Worm (Caenorhabditis elegans) whole organism, L1 larva: ENCODE measurements around the gene Y37E11B.2.

ENCODE experiments used
- C16A3.4 ChIP-seq: fragments of 150-350 bp; optimal IDR thresholded peaks from 2 replicates; lab custom pipeline; 2014; ENCODE audit warnings: missing biosample characterization, missing genetic modification characterization
- C34B4.2 ChIP-seq: sonication (generic microtip); optimal IDR thresholded peaks from 2 replicates; lab custom pipeline; 2017; ENCODE audit warnings: mild to moderate bottlenecking, missing genetic modification characterization, missing compliant biosample characterization
- F16B12.6 ChIP-seq: fragments of 150-350 bp; optimal IDR thresholded peaks from 2 replicates; lab custom pipeline; 2014; ENCODE audit warnings: missing biosample characterization, missing genetic modification characterization
- Y116A8C.19 ChIP-seq: sonication (generic microtip); optimal IDR thresholded peaks from 2 replicates; lab custom pipeline; 2016; ENCODE audit warnings: missing compliant biosample characterization, missing genetic modification characterization, borderline replicate concordance
- aly-2 ChIP-seq: fragments of 150-350 bp; optimal IDR thresholded peaks from 2 replicates; lab custom pipeline; 2014; ENCODE audit warnings: missing biosample characterization, missing genetic modification characterization
- blmp-1 ChIP-seq: fragments of 150-350 bp; optimal IDR thresholded peaks from 2 replicates; lab custom pipeline; 2014; ENCODE audit warnings: missing biosample characterization, missing genetic modification characterization
- ceh-8 ChIP-seq: fragments of 200-800 bp; sonication (Bioruptor generic); optimal IDR thresholded peaks from 2 replicates; lab custom pipeline; 2018; ENCODE audit warnings: mild to moderate bottlenecking, missing genetic modification characterization, moderate library complexity, missing compliant biosample characterization
- dpl-1 ChIP-seq, 3 experiments: fragments of 150-350 bp in 2 of 3; sonication (generic microtip) in 1 of 3; optimal IDR thresholded peaks; 2 replicates each; lab custom pipeline; 2014 to 2017; ENCODE audit warnings: missing biosample characterization in 3 of 3, missing genetic modification characterization in 3 of 3, missing genetic modification reagents in 3 of 3
- dsc-1 ChIP-seq: sonication (generic microtip); optimal IDR thresholded peaks from 2 replicates; lab custom pipeline; 2016; ENCODE audit warnings: mild to moderate bottlenecking, missing genetic modification characterization, missing compliant biosample characterization
- efl-1 ChIP-seq, 4 experiments: fragments of 150-350 bp; optimal IDR thresholded peaks in 3 of 4; peaks in 1 of 4; 1 replicate in 1 of 4; 2 replicates in 3 of 4; lab custom pipeline; 2014; ENCODE audit warnings: missing biosample characterization in 2 of 4, missing genetic modification characterization in 2 of 4, missing genetic modification reagents in 2 of 4
- egl-27 ChIP-seq, 2 experiments: fragments of 150-350 bp in 1 of 2; sonication (generic microtip); optimal IDR thresholded peaks; 3 replicates each; lab custom pipeline; 2017 to 2018; ENCODE audit warnings: missing biosample characterization in 2 of 2, missing genetic modification characterization in 2 of 2, missing genetic modification reagents in 2 of 2
- elt-2 ChIP-seq: sonication (generic microtip); optimal IDR thresholded peaks from 2 replicates; lab custom pipeline; 2016; ENCODE audit warnings: missing genetic modification characterization, mild to moderate bottlenecking, inconsistent platforms, missing compliant biosample characterization, missing genetic modification reagents
- elt-3 ChIP-seq, 6 experiments: fragments of 150-350 bp in 1 of 6; sonication (generic microtip); optimal IDR thresholded peaks; 2 replicates each; lab custom pipeline; 2017 to 2018; ENCODE audit warnings: missing biosample characterization in 6 of 6, missing genetic modification characterization in 6 of 6, inconsistent platforms in 1 of 6
- ets-5 ChIP-seq: fragments of 200-800 bp; sonication (Bioruptor generic); IDR thresholded peaks from 2 replicates; pipeline ENCODE4 v1.3.6; 2022; ENCODE audit warnings: missing genetic modification characterization, missing compliant biosample characterization
- fkh-10 ChIP-seq: sonication (generic microtip); optimal IDR thresholded peaks from 2 replicates; lab custom pipeline; 2017; ENCODE audit warnings: missing biosample characterization, missing genetic modification reagents, missing genetic modification characterization
- fkh-8 ChIP-seq: sonication (generic microtip); optimal IDR thresholded peaks from 2 replicates; lab custom pipeline; 2016; ENCODE audit warnings: mild to moderate bottlenecking, missing genetic modification characterization, missing compliant biosample characterization
- lin-35 ChIP-seq, 2 experiments: fragments of 150-350 bp; optimal IDR thresholded peaks; 2 replicates each; lab custom pipeline; 2014; ENCODE audit warnings: missing biosample characterization in 2 of 2, missing genetic modification characterization in 2 of 2, missing genetic modification reagents in 2 of 2
- lsy-2 ChIP-seq, 2 experiments: fragments of 150-350 bp; optimal IDR thresholded peaks; 2 replicates each; lab custom pipeline; 2014; ENCODE audit warnings: missing biosample characterization in 2 of 2, missing genetic modification characterization in 2 of 2
- mdl-1 ChIP-seq, 2 experiments: fragments of 150-350 bp; optimal IDR thresholded peaks; 2 replicates each; lab custom pipeline; 2014 to 2017; ENCODE audit warnings: missing biosample characterization in 2 of 2, missing genetic modification characterization in 2 of 2, inconsistent platforms in 1 of 2
- mep-1 ChIP-seq: fragments of 150-350 bp; optimal IDR thresholded peaks from 2 replicates; lab custom pipeline; 2014; ENCODE audit warnings: missing biosample characterization, missing genetic modification characterization
- nhr-12 ChIP-seq: sonication (generic microtip); optimal IDR thresholded peaks from 2 replicates; lab custom pipeline; 2017; ENCODE audit warnings: missing biosample characterization, missing genetic modification characterization
- nhr-20 ChIP-seq: sonication (generic microtip); optimal IDR thresholded peaks from 2 replicates; lab custom pipeline; 2016; ENCODE audit warnings: mild to moderate bottlenecking, missing genetic modification characterization, missing compliant biosample characterization
- nhr-237 ChIP-seq: fragments of 150-350 bp; optimal IDR thresholded peaks from 2 replicates; lab custom pipeline; 2014; ENCODE audit warnings: missing biosample characterization, missing genetic modification characterization
- nhr-28 ChIP-seq: fragments of 150-350 bp; optimal IDR thresholded peaks from 2 replicates; lab custom pipeline; 2014; ENCODE audit warnings: missing biosample characterization, missing genetic modification characterization
- nhr-47 ChIP-seq: sonication (generic microtip); optimal IDR thresholded peaks from 2 replicates; lab custom pipeline; 2016; ENCODE audit warnings: mild to moderate bottlenecking, missing genetic modification characterization, moderate library complexity, missing compliant biosample characterization
- nhr-84 ChIP-seq: sonication (generic microtip); optimal IDR thresholded peaks from 2 replicates; lab custom pipeline; 2017; ENCODE audit warnings: missing biosample characterization, missing genetic modification characterization
- nhr-85 ChIP-seq: sonication (generic microtip); peaks from one replicate; lab custom pipeline; 2016; ENCODE audit warnings: missing genetic modification characterization, inconsistent platforms, missing compliant biosample characterization
- pag-3 ChIP-seq: sonication (generic microtip); optimal IDR thresholded peaks from 2 replicates; lab custom pipeline; 2017; ENCODE audit warnings: missing genetic modification characterization, mild to moderate bottlenecking, missing compliant biosample characterization, antibody characterized with exemption, borderline replicate concordance; ENCODE audit not compliant: insufficient read depth
- pax-3 ChIP-seq: fragments of 200-800 bp; sonication (Bioruptor generic); optimal IDR thresholded peaks from 2 replicates; lab custom pipeline; 2018; ENCODE audit warnings: mild to moderate bottlenecking, missing genetic modification characterization, moderate library complexity, missing compliant biosample characterization
- pqm-1 ChIP-seq: sonication (generic microtip); optimal IDR thresholded peaks from 3 replicates; lab custom pipeline; 2017; ENCODE audit warnings: missing biosample characterization, missing genetic modification characterization
- snu-23 ChIP-seq: sonication (generic microtip); optimal IDR thresholded peaks from 2 replicates; lab custom pipeline; 2016; ENCODE audit warnings: missing genetic modification characterization, missing compliant biosample characterization
- sptf-1 ChIP-seq: fragments of 150-350 bp; optimal IDR thresholded peaks from 2 replicates; lab custom pipeline; 2014; ENCODE audit warnings: missing biosample characterization, missing genetic modification characterization
- tlp-1 ChIP-seq: fragments of 150-350 bp; optimal IDR thresholded peaks from 2 replicates; lab custom pipeline; 2014; ENCODE audit warnings: missing biosample characterization, missing genetic modification characterization
- unc-30 ChIP-seq: sonication (generic microtip); optimal IDR thresholded peaks from 2 replicates; lab custom pipeline; 2017; ENCODE audit warnings: missing biosample characterization, missing genetic modification characterization
- ztf-11 ChIP-seq, 2 experiments: sonication (generic microtip); optimal IDR thresholded peaks; 2 replicates each; lab custom pipeline; 2016 to 2017; ENCODE audit warnings: missing genetic modification characterization in 2 of 2, missing biosample characterization in 1 of 2, missing compliant biosample characterization in 1 of 2
- ztf-4 ChIP-seq: fragments of 150-350 bp; optimal IDR thresholded peaks from 2 replicates; lab custom pipeline; 2014; ENCODE audit warnings: missing biosample characterization, missing genetic modification characterization

Y37E11B.2 gene

ce11 chrIV:3578155-3578554 lies at the start of gene Y37E11B.2:
TSS of gene Y37E11B.2 (plus strand) at chrIV:3578455.
- TF ChIP-seq nhr-85 (no peak), nhr-84 (tag; lab: Kevin White, UChicago) (no peak), ets-5 (GFP tag; lab: Robert Waterston, UW) (no peak), pax-3 (tag; lab: Kevin White, UChicago) (no peak), tlp-1 (no peak), ztf-11 (tag; optimal IDR thresholded peaks at IDR 0.05; lab: Kevin White, UChicago) (no peak), blmp-1 (tag; lab: Kevin White, UChicago) (no peak), nhr-237 (tag; lab: Kevin White, UChicago) (no peak), ceh-8 (GFP tag; lab: Kevin White, UChicago) (no peak), sptf-1 (tag; lab: Kevin White, UChicago) (no peak), nhr-12 (tag; lab: Kevin White, UChicago) (no peak), pag-3 (tag; lab: Kevin White, UChicago) (no peak), Y116A8C.19 (tag; lab: Kevin White, UChicago) (no peak)

- TF ChIP-seq tlp-1 = no peak
- no peak for TF ChIP-seq mdl-1 (tag; optimal IDR thresholded peaks at IDR 0.05; lab: Kevin White, UChicago)
Observed at ce11 chrIV:3531535-3531934, 46.7 kb upstream of the Y37E11B.2 start.

ce11 chrIV:3532167-3532566 lies 46.1 kb upstream of the Y37E11B.2 start, which contains the start of gene M57.1:
TSS of gene M57.1 (plus strand) at chrIV:3532467.
- TF ChIP-seq elt-3 (tag; optimal IDR thresholded peaks at IDR 0.05; lab: Kevin White, UChicago) = no peak
- TF ChIP-seq ceh-8 (GFP tag; lab: Kevin White, UChicago) = no peak
- no peak for TF ChIP-seq aly-2 (tag; lab: Kevin White, UChicago)
- no peak for TF ChIP-seq ztf-4 (tag; lab: Kevin White, UChicago)
- TF ChIP-seq egl-27 (tag; optimal IDR thresholded peaks at IDR 0.05; lab: Kevin White, UChicago) = no peak
- TF ChIP-seq dpl-1 (GFP tag; optimal IDR thresholded peaks at IDR 0.05; lab: Kevin White, UChicago) = no peak
- TF ChIP-seq pqm-1 (tag; lab: Kevin White, UChicago) = no peak
- TF ChIP-seq nhr-12 (tag; lab: Kevin White, UChicago) = no peak
- TF ChIP-seq nhr-28 (tag; lab: Kevin White, UChicago) = no peak
- TF ChIP-seq fkh-10 (GFP tag; lab: Kevin White, UChicago) = no peak
- TF ChIP-seq efl-1 (optimal IDR thresholded peaks at IDR 0.05; lab: Kevin White, UChicago) = no peak
- no peak for TF ChIP-seq efl-1 (GFP tag; optimal IDR thresholded peaks at IDR 0.05 in 1 of 2; lab: Kevin White, UChicago)
- no peak for TF ChIP-seq nhr-47 (tag; lab: Kevin White, UChicago)
- TF ChIP-seq, all 84 proteins: peak for 0

- TF ChIP-seq nhr-20 (tag; lab: Kevin White, UChicago) = no peak
- TF ChIP-seq C34B4.2 (tag; lab: Kevin White, UChicago) = no peak
- TF ChIP-seq C16A3.4 = peak; percentile 1
- peak; percentile 24 to 70 for TF ChIP-seq lsy-2 (tag; optimal IDR thresholded peaks at IDR 0.05; lab: Kevin White, UChicago)
- peak; percentile 35 for TF ChIP-seq blmp-1 (tag; lab: Kevin White, UChicago)
- TF ChIP-seq dpl-1 (GFP tag; optimal IDR thresholded peaks at IDR 0.05; lab: Kevin White, UChicago) = peak; percentile 33 to 76 (median 61)
- TF ChIP-seq snu-23 (GFP tag; lab: Kevin White, UChicago) = peak; percentile 10
- no peak for TF ChIP-seq elt-3 (tag; optimal IDR thresholded peaks at IDR 0.05; lab: Kevin White, UChicago)
- TF ChIP-seq lin-35 (GFP tag; optimal IDR thresholded peaks at IDR 0.05; lab: Kevin White, UChicago) = peak; percentile 16 to 78
- peak; percentile 50 to 66 for TF ChIP-seq efl-1 (optimal IDR thresholded peaks at IDR 0.05; lab: Kevin White, UChicago)
- TF ChIP-seq efl-1 (GFP tag; optimal IDR thresholded peaks at IDR 0.05 in 1 of 2; lab: Kevin White, UChicago) = peak; percentile 67 to 96
Observed at ce11 chrIV:3532989-3533388, 45.3 kb upstream of the Y37E11B.2 start.

ce11 chrIV:3539253-3539652 lies 39.0 kb upstream of the Y37E11B.2 start:
- TF ChIP-seq ets-5 (GFP tag; lab: Robert Waterston, UW) (no peak), dpl-1 (GFP tag; optimal IDR thresholded peaks at IDR 0.05; lab: Kevin White, UChicago) (peak; percentile 17 to 53 (median 30)), efl-1 (optimal IDR thresholded peaks at IDR 0.05; lab: Kevin White, UChicago) (peak; percentile 2 to 58), efl-1 (GFP tag; optimal IDR thresholded peaks at IDR 0.05 in 1 of 2; lab: Kevin White, UChicago) (peak in 1 of 2 experiments; percentile 54), dsc-1 (tag; lab: Kevin White, UChicago) (no peak), fkh-8 (tag; lab: Kevin White, UChicago) (no peak), mep-1 (tag; lab: Kevin White, UChicago) (no peak), ztf-11 (tag; optimal IDR thresholded peaks at IDR 0.05; lab: Kevin White, UChicago) (no peak), unc-30 (tag; lab: Kevin White, UChicago) (no peak), F16B12.6 (tag; lab: Kevin White, UChicago) (no peak), snu-23 (GFP tag; lab: Kevin White, UChicago) (peak; percentile 16), elt-2 (no peak), lin-35 (GFP tag; optimal IDR thresholded peaks at IDR 0.05; lab: Kevin White, UChicago) (peak; percentile 10 to 62), lsy-2 (tag; optimal IDR thresholded peaks at IDR 0.05; lab: Kevin White, UChicago) (peak in 1 of 2 experiments; percentile 56)
